Fruit fly (Drosophila melanogaster) whole organism, wandering third instar larva: ENCODE results near the gene Zw.

Experiments
- CG32264 ChIP-seq: fragments of 200-800 bp; sonication (Bioruptor generic); optimal IDR thresholded peaks from 2 replicates; lab custom pipeline; 2016; ENCODE audit warnings: missing biosample characterization, missing genetic modification characterization
- Hr78 ChIP-seq: fragments of >200 bp; optimal IDR thresholded peaks from 2 replicates; lab custom pipeline; 2017; ENCODE audit warnings: missing biosample characterization, missing genetic modification characterization
- Myc ChIP-seq: fragments of >200 bp; optimal IDR thresholded peaks from 2 replicates; lab custom pipeline; 2017
- OdsH ChIP-seq: fragments of 200-800 bp; sonication (Bioruptor generic); optimal IDR thresholded peaks from 2 replicates; lab custom pipeline; 2016; ENCODE audit warnings: missing biosample characterization, mild to moderate bottlenecking, missing genetic modification characterization
- br ChIP-seq: fragments of 200-800 bp; sonication (Bioruptor generic); optimal IDR thresholded peaks from 2 replicates; lab custom pipeline; 2016; ENCODE audit warnings: missing biosample characterization, missing genetic modification characterization
- dl ChIP-seq, 2 experiments: fragments of 175-275, 200-275 bp in 1 of 2; fragments of 200-275 bp in 1 of 2; sonication (Bioruptor generic); optimal IDR thresholded peaks; lab custom pipeline; 2018; ENCODE audit warnings: mild to moderate bottlenecking in 2 of 2, missing biosample characterization in 2 of 2, missing genetic modification characterization in 2 of 2, moderate library complexity in 2 of 2; ENCODE audit not compliant: partially characterized antibody in 2 of 2, insufficient read depth in 1 of 2
- foxo ChIP-seq, 2 experiments: fragments of 200-800 bp; sonication (Bioruptor generic); optimal IDR thresholded peaks; 2 replicates in 1 of 2; 3 replicates in 1 of 2; lab custom pipeline; 2016 to 2017; ENCODE audit warnings: missing biosample characterization in 2 of 2, missing genetic modification characterization in 2 of 2
- h ChIP-seq: fragments of 200-800 bp; sonication (Bioruptor generic); optimal IDR thresholded peaks from 3 replicates; lab custom pipeline; 2016; ENCODE audit warnings: missing biosample characterization, mild to moderate bottlenecking, missing genetic modification characterization
- lola ChIP-seq: fragments of >200 bp; optimal IDR thresholded peaks from 2 replicates; lab custom pipeline; 2017; ENCODE audit warnings: missing biosample characterization, missing genetic modification characterization
- psq ChIP-seq: fragments of 200-800 bp; sonication (Bioruptor generic); optimal IDR thresholded peaks from 3 replicates; lab custom pipeline; 2017; ENCODE audit warnings: missing biosample characterization, mild to moderate bottlenecking, missing genetic modification characterization, moderate library complexity
- rgr ChIP-seq: fragments of 200-800 bp; sonication (Bioruptor generic); optimal IDR thresholded peaks from 3 replicates; lab custom pipeline; 2016; ENCODE audit warnings: missing biosample characterization, mild to moderate bottlenecking, missing genetic modification characterization
- usp ChIP-seq: fragments of >200 bp; optimal IDR thresholded peaks from 2 replicates; lab custom pipeline; 2017; ENCODE audit warnings: missing biosample characterization, missing genetic modification characterization

- TF ChIP-seq OdsH (GFP tag; lab: Kevin White, UChicago) (no peak), usp (no peak), foxo (GFP tag; optimal IDR thresholded peaks at IDR 0.05; lab: Kevin White, UChicago) (no peak), CG32264 (no peak), br (GFP tag; lab: Kevin White, UChicago) (no peak), rgr (no peak), Myc (lab: Kevin White, UChicago) (no peak), Hr78 (no peak), psq (GFP tag; lab: Kevin White, UChicago) (peak; percentile 33), dl (GFP tag; optimal IDR thresholded peaks at IDR 0.05; lab: Kevin White, UChicago; ENCODE audit: insufficient read depth in 1 of 2, partially characterized antibody in 2 of 2) (peak in 1 of 2 experiments; percentile 76), lola (GFP tag; lab: Kevin White, UChicago) (no peak), h (GFP tag; lab: Kevin White, UChicago) (no peak)
These were observed 35.7 kb upstream of the Zw start for dm6 chrX:19631365-19631832.
